Fruit fly (Drosophila melanogaster): ENCODE measurements around the gene CG18675.

dm6 chr3L:4229365-4229967 is 55.8 kb downstream of the CG18675 start:
- TF ChIP-seq Crg-1 (GFP tag; optimal IDR thresholded peaks at IDR 0.05) (no peak), cic (GFP tag; optimal IDR thresholded peaks at IDR 0.05) (no peak), bab1 (GFP tag; optimal IDR thresholded peaks at IDR 0.05) (no peak), toe (GFP tag; optimal IDR thresholded peaks at IDR 0.05) (no peak), CG5204 (GFP tag; optimal IDR thresholded peaks at IDR 0.05) (no peak), Mnt (GFP tag; optimal IDR thresholded peaks at IDR 0.05) (no peak), kay (GFP tag; ENCODE audit: borderline replicate concordance) (no peak), CG12768 (GFP tag; optimal IDR thresholded peaks at IDR 0.05) (no peak), CG14711 (tag; optimal IDR thresholded peaks at IDR 0.05) (no peak)
